Worm (Caenorhabditis elegans): Measurements from ENCODE around the gene srw-71.

ce11 chrV:7402355-7402754 is 28.6 kb downstream of the srw-71 start, which contains the start of gene srj-13:
- no peak for TF ChIP-seq drap-1 (GFP tag; optimal IDR thresholded peaks at IDR 0.05)
- no peak for TF ChIP-seq ztf-11 (tag; optimal IDR thresholded peaks at IDR 0.05)
- TF ChIP-seq nhr-237 (tag; optimal IDR thresholded peaks at IDR 0.05) = no peak
- TF ChIP-seq mab-5 (tag; optimal IDR thresholded peaks at IDR 0.05) = no peak
- no peak for TF ChIP-seq nhr-12 (tag; optimal IDR thresholded peaks at IDR 0.05)
- no peak for TF ChIP-seq ces-1 (GFP tag; optimal IDR thresholded peaks at IDR 0.05)

Data from whole organism, mixed stage, embryonic.